Fruit fly (Drosophila melanogaster): ENCODE results near the gene Ddrgk1.
A peak's percentile ranks its signal among the peaks of the same experiment; 100 is the strongest.

The Ddrgk1 gene

DNA sequence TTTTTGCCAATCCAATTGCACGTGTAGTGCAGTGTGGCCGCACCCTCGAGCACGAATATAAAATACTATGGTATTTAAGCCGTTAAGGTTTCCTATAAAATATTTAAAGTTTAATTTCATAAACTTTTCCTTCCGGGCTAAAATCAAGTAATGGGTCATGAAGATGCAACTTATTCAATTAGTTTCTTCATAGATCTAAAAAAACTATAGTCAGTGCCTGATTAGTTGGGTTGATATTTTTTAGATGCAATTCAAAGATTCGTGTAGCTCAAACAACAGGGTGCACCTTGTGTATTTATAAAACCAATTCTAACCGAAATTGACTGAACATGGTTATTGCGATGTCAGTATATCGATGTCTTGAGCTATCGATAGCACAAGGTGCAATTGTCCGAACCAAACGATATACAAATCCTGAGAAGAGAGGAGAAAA lies 3.9 kb downstream of the Ddrgk1 start, which contains the start of the genes Smyd5 and Oga (continued):
- TF ChIP-seq Vsx1 (GFP tag; optimal IDR thresholded peaks at IDR 0.05) (no peak), CG3995 (GFP tag; optimal IDR thresholded peaks at IDR 0.05) (no peak), CG32772 (GFP tag; IDR thresholded peaks at IDR 0.05) (no peak), tna (GFP tag; IDR thresholded peaks at IDR 0.05; ENCODE audit: partially characterized antibody) (peak; percentile 93), Fer3 (tag; optimal IDR thresholded peaks at IDR 0.05) (no peak), crol (GFP tag; IDR thresholded peaks at IDR 0.05) (no peak), ac (GFP tag; optimal IDR thresholded peaks at IDR 0.05) (no peak), tap (tag; optimal IDR thresholded peaks at IDR 0.05) (no peak), pho (GFP tag; optimal IDR thresholded peaks at IDR 0.05) (peak; percentile 39), lov (optimal IDR thresholded peaks at IDR 0.05) (no peak), lov (GFP tag; IDR thresholded peaks at IDR 0.05) (no peak), D (optimal IDR thresholded peaks at IDR 0.05) (no peak), D (GFP tag; optimal IDR thresholded peaks at IDR 0.05) (no peak), Fer1 (GFP tag; optimal IDR thresholded peaks at IDR 0.05) (no peak), CG18011 (GFP tag; optimal IDR thresholded peaks at IDR 0.05) (peak; percentile 1), vvl (GFP tag; IDR thresholded peaks at IDR 0.05) (peak; percentile 37; the same call in 1 of the 2 replicates), CG17612 (GFP tag; IDR thresholded peaks at IDR 0.05) (no peak), ERR (GFP tag; optimal IDR thresholded peaks at IDR 0.05) (no peak), Atf-2 (GFP tag; optimal IDR thresholded peaks at IDR 0.05) (peak; percentile 38), CG8478 (optimal IDR thresholded peaks at IDR 0.05) (no peak), cg (GFP tag; optimal IDR thresholded peaks at IDR 0.05) (no peak), wek (GFP tag; optimal IDR thresholded peaks at IDR 0.05) (no peak), btn (GFP tag; optimal IDR thresholded peaks at IDR 0.05) (peak; percentile 15), shn (GFP tag; optimal IDR thresholded peaks at IDR 0.05) (no peak), sd (tag; optimal IDR thresholded peaks at IDR 0.05) (no peak), mld (GFP tag; IDR thresholded peaks at IDR 0.05; ENCODE audit: partially characterized antibody) (peak; percentile 97), Ets65A (GFP tag) (peak; percentile 12), Eip74EF (GFP tag; optimal IDR thresholded peaks at IDR 0.05) (no peak), z (GFP tag; IDR thresholded peaks at IDR 0.05) (no peak), CG6765 (GFP tag; optimal IDR thresholded peaks at IDR 0.05) (no peak), Hmx (GFP tag; optimal IDR thresholded peaks at IDR 0.05) (no peak), gro (GFP tag; optimal IDR thresholded peaks at IDR 0.05) (peak; percentile 54), CG4707 (GFP tag; optimal IDR thresholded peaks at IDR 0.05) (no peak), CG18619 (GFP tag; optimal IDR thresholded peaks at IDR 0.05) (peak; percentile 40), NFAT (GFP tag; IDR thresholded peaks at IDR 0.05) (peak; percentile 32; the same call in 1 of the 2 replicates), dimm (GFP tag; IDR thresholded peaks at IDR 0.05) (no peak), ham (GFP tag; IDR thresholded peaks at IDR 0.05) (no peak), CG4328 (GFP tag; optimal IDR thresholded peaks at IDR 0.05) (no peak), CG11504 (tag; optimal IDR thresholded peaks at IDR 0.05) (no peak), CG17385 (GFP tag; optimal IDR thresholded peaks at IDR 0.05) (no peak), Usf (GFP tag; optimal IDR thresholded peaks at IDR 0.05) (no peak), cwo (GFP tag; optimal IDR thresholded peaks at IDR 0.05) (no peak), NC2α (GFP tag; optimal IDR thresholded peaks at IDR 0.05) (no peak), Opbp (GFP tag; IDR thresholded peaks at IDR 0.05; ENCODE audit: partially characterized antibody) (peak; percentile 95), CG1832 (GFP tag; optimal IDR thresholded peaks at IDR 0.05) (no peak), Stat92E (GFP tag; optimal IDR thresholded peaks at IDR 0.05) (peak in 1 of 3 experiments; percentile 49), Dad (GFP tag; optimal IDR thresholded peaks at IDR 0.05) (peak; percentile 29), yki (optimal IDR thresholded peaks at IDR 0.05) (no peak), CG12236 (GFP tag; optimal IDR thresholded peaks at IDR 0.05) (peak; percentile 4), nerfin-1 (tag; optimal IDR thresholded peaks at IDR 0.05) (no peak), CG14441 (GFP tag; IDR thresholded peaks at IDR 0.05) (no peak), CG13775 (GFP tag; optimal IDR thresholded peaks at IDR 0.05) (no peak)
